Worm (Caenorhabditis elegans) whole organism, mixed stage, embryonic: ENCODE data around the gene ZK1098.2.
A peak's percentile ranks its signal among the peaks of the same experiment; 100 is the strongest.

ENCODE experiments used
- M03D4.4 ChIP-seq: sonication (generic microtip); optimal IDR thresholded peaks from 2 replicates; lab custom pipeline; 2017; ENCODE audit warnings: mild to moderate bottlenecking, missing genetic modification characterization, missing compliant biosample characterization
- blmp-1 ChIP-seq: fragments of 150-350 bp; optimal IDR thresholded peaks from 2 replicates; lab custom pipeline; 2014; ENCODE audit warnings: missing biosample characterization, missing genetic modification characterization
- ceh-39 ChIP-seq: fragments of 150-350 bp; optimal IDR thresholded peaks from 2 replicates; lab custom pipeline; 2014; ENCODE audit warnings: missing biosample characterization, missing genetic modification characterization
- ceh-43 ChIP-seq: fragments of 200-800 bp; sonication (Bioruptor generic); optimal IDR thresholded peaks from 2 replicates; lab custom pipeline; 2018; ENCODE audit warnings: mild to moderate bottlenecking, missing genetic modification characterization, moderate library complexity, missing compliant biosample characterization
- ceh-83 ChIP-seq: fragments of 200-800 bp; sonication (Bioruptor generic); optimal IDR thresholded peaks from 2 replicates; lab custom pipeline; 2018; ENCODE audit warnings: mild to moderate bottlenecking, missing genetic modification characterization, missing compliant biosample characterization
- ces-1 ChIP-seq: fragments of 150-350 bp; optimal IDR thresholded peaks from 2 replicates; lab custom pipeline; 2014; ENCODE audit warnings: missing biosample characterization, missing genetic modification reagents, missing genetic modification characterization
- cnd-1 ChIP-seq: fragments of 200-800 bp; sonication (Bioruptor generic); optimal IDR thresholded peaks from 2 replicates; lab custom pipeline; 2018; ENCODE audit warnings: mild to moderate bottlenecking, missing genetic modification characterization, missing compliant biosample characterization
- drap-1 ChIP-seq: fragments of 200-800 bp; sonication (Bioruptor generic); optimal IDR thresholded peaks from 3 replicates; lab custom pipeline; 2018; ENCODE audit warnings: mild to moderate bottlenecking, missing genetic modification characterization, missing compliant biosample characterization
- elt-1 ChIP-seq: sonication (generic microtip); optimal IDR thresholded peaks from 2 replicates; lab custom pipeline; 2017; ENCODE audit warnings: missing genetic modification characterization, mild to moderate bottlenecking, missing compliant biosample characterization, antibody characterized with exemption, moderate library complexity, borderline replicate concordance; ENCODE audit not compliant: insufficient read depth
- elt-3 ChIP-seq: fragments of 150-350 bp; optimal IDR thresholded peaks from 2 replicates; lab custom pipeline; 2014; ENCODE audit warnings: missing biosample characterization, missing genetic modification characterization
- flh-1 ChIP-seq: fragments of 200-800 bp; sonication (Bioruptor generic); optimal IDR thresholded peaks from 2 replicates; lab custom pipeline; 2018; ENCODE audit warnings: mild to moderate bottlenecking, missing genetic modification characterization, moderate library complexity, missing compliant biosample characterization
- ham-2 ChIP-seq: fragments of 200-800 bp; sonication (Bioruptor generic); optimal IDR thresholded peaks from 2 replicates; lab custom pipeline; 2018; ENCODE audit warnings: mild to moderate bottlenecking, missing genetic modification characterization, missing compliant biosample characterization
- hlh-1 ChIP-seq: fragments of 150-350 bp; optimal IDR thresholded peaks from 2 replicates; lab custom pipeline; 2014; ENCODE audit warnings: missing biosample characterization, missing genetic modification reagents, missing genetic modification characterization
- lin-13 ChIP-seq: fragments of 150-350 bp; optimal IDR thresholded peaks from 2 replicates; lab custom pipeline; 2014; ENCODE audit warnings: missing biosample characterization, missing genetic modification characterization
- lin-32 ChIP-seq: fragments of 200-800 bp; sonication (Bioruptor generic); optimal IDR thresholded peaks from 2 replicates; lab custom pipeline; 2018; ENCODE audit warnings: mild to moderate bottlenecking, missing genetic modification characterization, missing compliant biosample characterization
- lsy-2 ChIP-seq: fragments of 150-350 bp; optimal IDR thresholded peaks from 2 replicates; lab custom pipeline; 2014; ENCODE audit warnings: missing biosample characterization, missing genetic modification characterization
- mab-5 ChIP-seq: fragments of 150-350 bp; optimal IDR thresholded peaks from 2 replicates; lab custom pipeline; 2014; ENCODE audit warnings: missing biosample characterization, missing genetic modification characterization
- mep-1 ChIP-seq: fragments of 150-350 bp; optimal IDR thresholded peaks from 2 replicates; lab custom pipeline; 2017; ENCODE audit warnings: missing biosample characterization, missing genetic modification reagents, missing genetic modification characterization, inconsistent platforms
- mls-2 ChIP-seq: sonication (generic microtip); optimal IDR thresholded peaks from 2 replicates; lab custom pipeline; 2016; ENCODE audit warnings: mild to moderate bottlenecking, missing genetic modification characterization, moderate library complexity, missing compliant biosample characterization
- nhr-12 ChIP-seq: fragments of 150-350 bp; optimal IDR thresholded peaks from 2 replicates; lab custom pipeline; 2014; ENCODE audit warnings: missing biosample characterization, missing genetic modification characterization
- nhr-2 ChIP-seq: fragments of 150-350 bp; optimal IDR thresholded peaks from 2 replicates; lab custom pipeline; 2014; ENCODE audit warnings: missing biosample characterization, missing genetic modification characterization
- nhr-237 ChIP-seq: fragments of 150-350 bp; optimal IDR thresholded peaks from 2 replicates; lab custom pipeline; 2014; ENCODE audit warnings: missing biosample characterization, missing genetic modification characterization
- nhr-28 ChIP-seq: fragments of 150-350 bp; optimal IDR thresholded peaks from 2 replicates; lab custom pipeline; 2014; ENCODE audit warnings: missing biosample characterization, missing genetic modification characterization
- nhr-76 ChIP-seq: sonication (generic microtip); optimal IDR thresholded peaks from 2 replicates; lab custom pipeline; 2017; ENCODE audit warnings: missing biosample characterization, missing genetic modification characterization
- pha-4 ChIP-seq: fragments of 150-350 bp; optimal IDR thresholded peaks from 2 replicates; lab custom pipeline; 2018; ENCODE audit warnings: missing biosample characterization, missing genetic modification reagents, missing genetic modification characterization
- sem-2 ChIP-seq: fragments of 200-800 bp; sonication (Bioruptor generic); optimal IDR thresholded peaks from 2 replicates; lab custom pipeline; 2018; ENCODE audit warnings: mild to moderate bottlenecking, missing genetic modification characterization, missing compliant biosample characterization
- snpc-4 ChIP-seq: fragments of 150-350 bp; optimal IDR thresholded peaks from 2 replicates; lab custom pipeline; 2014; ENCODE audit warnings: missing biosample characterization, missing genetic modification characterization
- sptf-1 ChIP-seq: sonication (generic microtip); optimal IDR thresholded peaks from 2 replicates; lab custom pipeline; 2017; ENCODE audit warnings: mild to moderate bottlenecking, missing genetic modification characterization, moderate library complexity, missing compliant biosample characterization
- tbx-8 ChIP-seq: fragments of 200-800 bp; sonication (Bioruptor generic); optimal IDR thresholded peaks from 2 replicates; lab custom pipeline; 2018; ENCODE audit warnings: mild to moderate bottlenecking, missing genetic modification characterization, moderate library complexity, missing compliant biosample characterization
- unc-120 ChIP-seq: sonication (generic microtip); optimal IDR thresholded peaks from 2 replicates; lab custom pipeline; 2017; ENCODE audit warnings: missing genetic modification characterization, missing compliant biosample characterization; ENCODE audit not compliant: poor library complexity, severe bottlenecking
- unc-39 ChIP-seq: fragments of 150-350 bp; optimal IDR thresholded peaks from 2 replicates; lab custom pipeline; 2014; ENCODE audit warnings: missing biosample characterization, missing genetic modification characterization
- unc-62 ChIP-seq: fragments of 150-350 bp; optimal IDR thresholded peaks from 2 replicates; lab custom pipeline; 2014; ENCODE audit warnings: missing biosample characterization, missing genetic modification reagents, missing genetic modification characterization
- zip-8 ChIP-seq: fragments of 150-350 bp; optimal IDR thresholded peaks from 2 replicates; lab custom pipeline; 2014; ENCODE audit warnings: missing biosample characterization, missing genetic modification characterization
- ztf-11 ChIP-seq: fragments of 150-350 bp; optimal IDR thresholded peaks from 2 replicates; lab custom pipeline; 2014; ENCODE audit warnings: missing biosample characterization, missing genetic modification characterization

ZK1098.2 gene

DNA sequence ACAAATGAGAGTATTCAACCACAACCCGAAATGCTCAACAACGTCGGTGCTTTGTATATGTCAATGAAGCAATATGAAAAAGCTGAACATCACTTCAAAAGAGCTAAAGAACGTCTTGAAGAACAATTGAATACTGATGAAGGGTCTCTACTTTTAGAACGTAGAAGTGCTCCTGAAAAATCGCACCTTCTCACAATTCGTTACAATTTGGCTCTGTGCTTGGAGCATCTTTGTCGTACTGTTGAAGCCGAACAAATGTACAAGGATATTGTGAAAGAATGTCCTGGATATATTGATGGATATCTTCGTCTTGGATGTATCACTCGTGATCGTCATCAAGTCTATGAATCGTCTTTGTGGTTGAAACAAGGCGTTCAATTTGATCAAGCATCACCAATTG lies 34.8 kb upstream of the ZK1098.2 start:
- no peak for TF ChIP-seq nhr-2 (tag; lab: Kevin White, UChicago)
- no peak for TF ChIP-seq zip-8 (tag; lab: Kevin White, UChicago)
- no peak for TF ChIP-seq ztf-11 (tag; lab: Kevin White, UChicago)
- TF ChIP-seq sptf-1: no peak
- no peak for TF ChIP-seq nhr-76 (tag; lab: Kevin White, UChicago)
- no peak for TF ChIP-seq drap-1

DNA sequence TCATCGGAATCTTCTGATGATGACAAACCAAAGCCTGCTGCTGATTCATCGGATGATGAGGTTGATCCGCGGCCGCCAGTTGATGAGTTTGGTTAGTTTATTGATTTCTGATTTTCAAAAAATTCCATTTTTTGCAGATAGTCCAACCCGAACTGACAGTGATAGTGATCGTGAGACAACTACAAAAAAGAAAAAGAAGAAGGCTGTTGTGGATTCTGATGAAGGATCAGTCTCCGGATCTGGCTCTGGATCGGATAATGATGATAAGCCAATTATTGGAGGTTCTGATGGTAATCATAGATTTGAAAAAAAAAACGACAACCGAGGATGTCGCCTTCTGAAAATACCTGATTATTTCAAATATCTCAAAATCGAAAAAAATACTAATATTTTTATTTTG lies 32.9 kb upstream of the ZK1098.2 start:
- TF ChIP-seq mep-1 (tag; lab: Kevin White, UChicago): no peak
- TF ChIP-seq nhr-76 (tag; lab: Kevin White, UChicago): no peak
- TF ChIP-seq nhr-237 (tag; lab: Kevin White, UChicago): no peak
- TF ChIP-seq ham-2 (GFP tag; lab: Kevin White, UChicago): no peak
- TF ChIP-seq elt-1 (tag; lab: Kevin White, UChicago): no peak
- no peak for TF ChIP-seq tbx-8
- no peak for TF ChIP-seq drap-1
- TF ChIP-seq elt-3 (tag; lab: Kevin White, UChicago): no peak
- TF ChIP-seq ceh-83 (GFP tag; lab: Kevin White, UChicago): no peak
- no peak for TF ChIP-seq unc-120 (tag; lab: Kevin White, UChicago)
- TF ChIP-seq lin-32 (GFP tag; lab: Kevin White, UChicago): no peak
- TF ChIP-seq, all 35 proteins: peak for 0

DNA sequence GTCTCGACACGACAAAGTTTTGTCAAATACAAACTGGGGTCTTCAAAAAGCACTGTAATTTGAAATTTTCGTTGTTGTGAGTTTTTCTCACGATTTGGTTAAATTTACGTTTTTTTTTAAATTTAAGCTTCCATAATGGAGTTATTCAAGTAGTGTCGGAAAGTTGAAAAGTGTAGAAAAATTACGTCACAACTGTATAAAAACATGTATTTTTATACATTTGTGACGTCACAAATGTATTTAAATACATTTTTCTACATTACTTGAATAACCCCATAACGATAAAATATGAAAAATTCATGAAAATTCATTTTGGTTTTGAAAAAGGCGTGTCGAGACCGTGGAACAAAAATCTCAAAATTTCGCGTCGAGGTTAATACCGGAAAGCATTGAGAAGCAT lies 31.5 kb upstream of the ZK1098.2 start:
- TF ChIP-seq ceh-83 (GFP tag; lab: Kevin White, UChicago) (no peak), zip-8 (tag; lab: Kevin White, UChicago) (peak; percentile 94)

- TF ChIP-seq flh-1 (GFP tag; lab: Kevin White, UChicago) (no peak), tbx-8 (no peak), lsy-2 (no peak), hlh-1 (tag; lab: Kevin White, UChicago) (no peak), nhr-2 (tag; lab: Kevin White, UChicago) (no peak), lin-13 (tag; lab: Kevin White, UChicago) (no peak), nhr-237 (tag; lab: Kevin White, UChicago) (no peak), blmp-1 (no peak), ham-2 (GFP tag; lab: Kevin White, UChicago) (no peak), ceh-39 (tag; lab: Kevin White, UChicago) (no peak), ceh-83 (GFP tag; lab: Kevin White, UChicago) (no peak), cnd-1 (tag; lab: Kevin White, UChicago) (no peak), nhr-12 (tag; lab: Kevin White, UChicago) (no peak), ces-1 (GFP tag; lab: Kevin White, UChicago) (no peak), unc-39 (tag; lab: Kevin White, UChicago) (no peak), nhr-28 (tag; lab: Kevin White, UChicago) (no peak), mep-1 (tag; lab: Kevin White, UChicago) (no peak), lin-32 (GFP tag; lab: Kevin White, UChicago) (no peak), elt-1 (tag; lab: Kevin White, UChicago) (no peak)
Measured at ce11 chrIII:9500267-9500666, 28.7 kb upstream of the ZK1098.2 start, which contains the start of gene sod-4. TSS of gene sod-4 (minus strand) at chrIII:9500375.

- no peak for TF ChIP-seq sptf-1
- no peak for TF ChIP-seq nhr-12 (tag; lab: Kevin White, UChicago)
- no peak for TF ChIP-seq nhr-28 (tag; lab: Kevin White, UChicago)
- no peak for TF ChIP-seq pha-4 (tag; lab: Kevin White, UChicago)
- no peak for TF ChIP-seq blmp-1
- TF ChIP-seq, all 35 proteins: peak for 0
Measured at ce11 chrIII:9501072-9501471, 27.9 kb upstream of the ZK1098.2 start.

DNA sequence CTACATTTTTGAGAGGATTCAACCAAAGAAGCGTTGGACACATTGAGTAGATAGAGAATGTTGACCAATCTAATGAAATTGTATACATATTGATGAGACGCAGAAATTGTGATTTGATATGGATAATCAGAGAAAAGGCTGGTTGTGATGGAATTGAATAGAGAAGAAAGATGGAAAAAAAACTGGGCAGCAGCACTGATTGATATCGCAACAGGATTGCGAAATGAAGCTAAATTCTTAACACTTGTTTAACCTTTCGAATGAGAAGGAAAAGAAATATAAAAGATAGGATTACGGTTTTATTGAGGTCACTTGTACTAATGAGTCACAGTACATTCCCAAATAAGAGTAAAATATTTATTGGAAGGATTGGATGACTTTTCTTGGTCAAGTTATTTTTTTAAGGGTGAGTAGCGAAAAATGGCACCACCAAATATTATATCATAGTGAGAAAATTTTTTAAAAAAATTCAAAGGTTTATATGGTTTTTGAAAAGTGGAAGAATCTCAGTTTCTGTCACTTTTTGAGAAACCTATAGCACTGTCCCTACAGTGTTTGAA lies 26.7 kb upstream of the ZK1098.2 start:
- TF ChIP-seq sem-2 (GFP tag; lab: Kevin White, UChicago): no peak
- no peak for TF ChIP-seq unc-62 (GFP tag; lab: Kevin White, UChicago)
- TF ChIP-seq ztf-11 (tag; lab: Kevin White, UChicago): no peak
- no peak for TF ChIP-seq snpc-4
- TF ChIP-seq nhr-237 (tag; lab: Kevin White, UChicago): no peak
- TF ChIP-seq cnd-1 (tag; lab: Kevin White, UChicago): no peak
- no peak for TF ChIP-seq M03D4.4 (tag; lab: Kevin White, UChicago)
- TF ChIP-seq elt-1 (tag; lab: Kevin White, UChicago): no peak
- TF ChIP-seq ceh-43 (GFP tag; lab: Kevin White, UChicago): no peak
- TF ChIP-seq lin-32 (GFP tag; lab: Kevin White, UChicago): no peak
- TF ChIP-seq unc-120 (tag; lab: Kevin White, UChicago): no peak
- no peak for TF ChIP-seq zip-8 (tag; lab: Kevin White, UChicago)
- TF ChIP-seq lin-13 (tag; lab: Kevin White, UChicago): no peak
- no peak for TF ChIP-seq mep-1 (tag; lab: Kevin White, UChicago)
- TF ChIP-seq mab-5 (tag; lab: Kevin White, UChicago): no peak
- TF ChIP-seq nhr-76 (tag; lab: Kevin White, UChicago): no peak
- no peak for TF ChIP-seq ceh-39 (tag; lab: Kevin White, UChicago)
- no peak for TF ChIP-seq sptf-1
- no peak for TF ChIP-seq mls-2 (tag; lab: Kevin White, UChicago)
